Worm (Caenorhabditis elegans): Measurements from ENCODE around the gene C02F12.8.

C02F12.8 gene

ce11 chrX:3693138-3693537 lies at the start of gene C02F12.8:
C02F12.8 (minus strand) TSS chrX:3693238.
- TF ChIP-seq nhr-2 (tag; optimal IDR thresholded peaks at IDR 0.05): no peak
- no peak for TF ChIP-seq hlh-1 (tag; optimal IDR thresholded peaks at IDR 0.05)
- TF ChIP-seq elt-1 (tag; optimal IDR thresholded peaks at IDR 0.05; ENCODE audit: borderline replicate concordance, insufficient read depth): no peak
- TF ChIP-seq lin-13 (tag; optimal IDR thresholded peaks at IDR 0.05): no peak
- TF ChIP-seq nhr-76 (tag; optimal IDR thresholded peaks at IDR 0.05): no peak
- no peak for TF ChIP-seq sptf-1 (tag; optimal IDR thresholded peaks at IDR 0.05)
- TF ChIP-seq ceh-43 (GFP tag; optimal IDR thresholded peaks at IDR 0.05): no peak
- no peak for TF ChIP-seq M03D4.4 (tag; optimal IDR thresholded peaks at IDR 0.05)
- no peak for TF ChIP-seq flh-1 (GFP tag; optimal IDR thresholded peaks at IDR 0.05)
- TF ChIP-seq unc-39 (tag; optimal IDR thresholded peaks at IDR 0.05): no peak
- no peak for TF ChIP-seq nhr-12 (tag; optimal IDR thresholded peaks at IDR 0.05)
- TF ChIP-seq nhr-237 (tag; optimal IDR thresholded peaks at IDR 0.05): no peak
- no peak for TF ChIP-seq blmp-1 (tag; optimal IDR thresholded peaks at IDR 0.05)
- no peak for TF ChIP-seq mep-1 (tag; optimal IDR thresholded peaks at IDR 0.05)
- no peak for TF ChIP-seq mls-2 (tag; optimal IDR thresholded peaks at IDR 0.05)
- TF ChIP-seq bed-3 (GFP tag; optimal IDR thresholded peaks at IDR 0.05): no peak

- TF ChIP-seq sptf-1 (tag; optimal IDR thresholded peaks at IDR 0.05) (no peak), lsy-2 (tag; optimal IDR thresholded peaks at IDR 0.05) (no peak), bed-3 (GFP tag; optimal IDR thresholded peaks at IDR 0.05) (no peak), M03D4.4 (tag; optimal IDR thresholded peaks at IDR 0.05) (no peak), unc-62 (GFP tag; optimal IDR thresholded peaks at IDR 0.05) (no peak), unc-120 (tag; optimal IDR thresholded peaks at IDR 0.05; ENCODE audit: poor library complexity, severe bottlenecking) (no peak), cnd-1 (tag; optimal IDR thresholded peaks at IDR 0.05) (no peak), ztf-11 (tag; optimal IDR thresholded peaks at IDR 0.05) (no peak), zip-8 (tag; optimal IDR thresholded peaks at IDR 0.05) (no peak), mep-1 (tag; optimal IDR thresholded peaks at IDR 0.05) (no peak), elt-3 (tag; optimal IDR thresholded peaks at IDR 0.05) (no peak), ceh-83 (GFP tag; optimal IDR thresholded peaks at IDR 0.05) (no peak)
Measured at ce11 chrX:3742223-3742622, 49.2 kb upstream of the C02F12.8 start, which contains the start of gene fkh-2. fkh-2 (minus strand) TSS chrX:3742323.

- TF ChIP-seq unc-62 (GFP tag; optimal IDR thresholded peaks at IDR 0.05): peak; percentile 85
- TF ChIP-seq nhr-2 (tag; optimal IDR thresholded peaks at IDR 0.05): peak; percentile 66
- TF ChIP-seq hlh-1 (tag; optimal IDR thresholded peaks at IDR 0.05): peak; percentile 88
- no peak for TF ChIP-seq ces-1 (GFP tag; optimal IDR thresholded peaks at IDR 0.05)
- TF ChIP-seq ztf-11 (tag; optimal IDR thresholded peaks at IDR 0.05): no peak
- no peak for TF ChIP-seq mep-1 (tag; optimal IDR thresholded peaks at IDR 0.05)
- no peak for TF ChIP-seq sem-2 (GFP tag; optimal IDR thresholded peaks at IDR 0.05)
Measured at ce11 chrX:3738617-3739016, 45.6 kb upstream of the C02F12.8 start.

- TF ChIP-seq M03D4.4 (tag; optimal IDR thresholded peaks at IDR 0.05) (no peak), zip-8 (tag; optimal IDR thresholded peaks at IDR 0.05) (peak; percentile 86), nhr-2 (tag; optimal IDR thresholded peaks at IDR 0.05) (peak; percentile 82)
Measured at ce11 chrX:3733732-3734131, 40.7 kb upstream of the C02F12.8 start, which contains the start of gene tag-18. tag-18 (minus strand) TSS chrX:3734036.

ce11 chrX:3733321-3733720 lies 40.3 kb upstream of the C02F12.8 start:
- TF ChIP-seq hlh-1 (tag; optimal IDR thresholded peaks at IDR 0.05) (peak; percentile 73), unc-39 (tag; optimal IDR thresholded peaks at IDR 0.05) (no peak)

ce11 chrX:3728970-3729369 lies 35.9 kb upstream of the C02F12.8 start, which contains the start of gene aex-4:
aex-4 (plus strand) TSS chrX:3729281.
- TF ChIP-seq snpc-4 (tag; optimal IDR thresholded peaks at IDR 0.05) (no peak), elt-3 (tag; optimal IDR thresholded peaks at IDR 0.05) (no peak), ztf-11 (tag; optimal IDR thresholded peaks at IDR 0.05) (no peak), sem-2 (GFP tag; optimal IDR thresholded peaks at IDR 0.05) (no peak), pha-4 (tag; optimal IDR thresholded peaks at IDR 0.05) (no peak)

ce11 chrX:3727274-3727673 lies 34.2 kb upstream of the C02F12.8 start, which contains the start of gene nlp-1:
nlp-1 (plus strand) TSS chrX:3727574.
- TF ChIP-seq lin-32 (GFP tag; optimal IDR thresholded peaks at IDR 0.05) (no peak), ceh-39 (tag; optimal IDR thresholded peaks at IDR 0.05) (no peak), ces-1 (GFP tag; optimal IDR thresholded peaks at IDR 0.05) (no peak), lin-13 (tag; optimal IDR thresholded peaks at IDR 0.05) (no peak), unc-120 (tag; optimal IDR thresholded peaks at IDR 0.05; ENCODE audit: poor library complexity, severe bottlenecking) (no peak), tbx-8 (GFP tag; optimal IDR thresholded peaks at IDR 0.05) (no peak), lsy-2 (tag; optimal IDR thresholded peaks at IDR 0.05) (no peak), elt-3 (tag; optimal IDR thresholded peaks at IDR 0.05) (no peak), sptf-1 (tag; optimal IDR thresholded peaks at IDR 0.05) (no peak), elt-1 (tag; optimal IDR thresholded peaks at IDR 0.05; ENCODE audit: borderline replicate concordance, insufficient read depth) (no peak), snpc-4 (tag; optimal IDR thresholded peaks at IDR 0.05) (no peak), flh-1 (GFP tag; optimal IDR thresholded peaks at IDR 0.05) (no peak), mep-1 (tag; optimal IDR thresholded peaks at IDR 0.05) (no peak), mab-5 (tag; optimal IDR thresholded peaks at IDR 0.05) (no peak), drap-1 (GFP tag; optimal IDR thresholded peaks at IDR 0.05) (no peak), ceh-43 (GFP tag; optimal IDR thresholded peaks at IDR 0.05) (no peak)
